Fruit fly (Drosophila melanogaster): ENCODE data around the gene CG14050.

Gene CG14050

dm6 chrX:2296230-2297044, 29.6 kb downstream of the CG14050 start (continued):
- peak; percentile 95 for TF ChIP-seq Meics (GFP tag; optimal IDR thresholded peaks at IDR 0.05)
- TF ChIP-seq CG17802 (tag; optimal IDR thresholded peaks at IDR 0.05), result peak; percentile 68
- TF ChIP-seq pnt (GFP tag; optimal IDR thresholded peaks at IDR 0.05), result peak; percentile 92
- peak; percentile 91 for TF ChIP-seq CG11723 (GFP tag; optimal IDR thresholded peaks at IDR 0.05)
- no peak for TF ChIP-seq CG6272 (GFP tag; IDR thresholded peaks at IDR 0.05)
- no peak for TF ChIP-seq otp (GFP tag; IDR thresholded peaks at IDR 0.05)
- peak; percentile 64; the same call in 1 of the 2 replicates for TF ChIP-seq E2f1 (GFP tag; IDR thresholded peaks at IDR 0.05)
- TF ChIP-seq HHEX (GFP tag; optimal IDR thresholded peaks at IDR 0.05), result peak; percentile 94
- TF ChIP-seq sim (GFP tag; IDR thresholded peaks at IDR 0.05), result no peak
- peak; percentile 67 for TF ChIP-seq Aef1 (GFP tag; IDR thresholded peaks at IDR 0.05)
- TF ChIP-seq Nf-YB (GFP tag; optimal IDR thresholded peaks at IDR 0.05), result peak; percentile 83
- TF ChIP-seq CG4424 (GFP tag; optimal IDR thresholded peaks at IDR 0.05), result peak; percentile 94
- TF ChIP-seq rib (GFP tag; IDR thresholded peaks at IDR 0.05), result no peak
- peak; percentile 92 for TF ChIP-seq NK7.1 (GFP tag; optimal IDR thresholded peaks at IDR 0.05)
- TF ChIP-seq pum (GFP tag; optimal IDR thresholded peaks at IDR 0.05), result peak; percentile 94
- TF ChIP-seq Rx (GFP tag; IDR thresholded peaks at IDR 0.05), result peak; percentile 69
- TF ChIP-seq CG18262 (tag; optimal IDR thresholded peaks at IDR 0.05), result peak; percentile 98
- TF ChIP-seq klu (GFP tag; IDR thresholded peaks at IDR 0.05), result peak; percentile 77
- peak; percentile 93 for TF ChIP-seq Blimp-1 (GFP tag; optimal IDR thresholded peaks at IDR 0.05)
- peak; percentile 84 for TF ChIP-seq slbo (GFP tag; IDR thresholded peaks at IDR 0.05)
- TF ChIP-seq CG9215 (GFP tag; IDR thresholded peaks at IDR 0.05), result peak; percentile 85
- TF ChIP-seq CG6765 (GFP tag; optimal IDR thresholded peaks at IDR 0.05), result peak; percentile 82
- TF ChIP-seq CG10959 (GFP tag; IDR thresholded peaks at IDR 0.05), result peak; percentile 62
- TF ChIP-seq CG4707 (GFP tag; optimal IDR thresholded peaks at IDR 0.05), result peak; percentile 98
- TF ChIP-seq Xbp1 (GFP tag; optimal IDR thresholded peaks at IDR 0.05), result peak; percentile 92
- no peak for TF ChIP-seq CG7271 (tag; optimal IDR thresholded peaks at IDR 0.05)
- peak; percentile 97 for TF ChIP-seq shn (GFP tag; optimal IDR thresholded peaks at IDR 0.05)
- TF ChIP-seq CG11247 (GFP tag; IDR thresholded peaks at IDR 0.05), result peak; percentile 62; the same call in 1 of the 2 replicates
- TF ChIP-seq Side (GFP tag; optimal IDR thresholded peaks at IDR 0.05), result peak; percentile 97
- peak; percentile 86 for TF ChIP-seq CG2202 (tag; optimal IDR thresholded peaks at IDR 0.05)
- peak; percentile 74 for TF ChIP-seq Optix (GFP tag; IDR thresholded peaks at IDR 0.05)
- peak; percentile 63 for TF ChIP-seq MTF-1 (GFP tag; optimal IDR thresholded peaks at IDR 0.05; ENCODE audit: borderline replicate concordance)
- TF ChIP-seq stwl (tag; optimal IDR thresholded peaks at IDR 0.05), result peak; percentile 3
- no peak for TF ChIP-seq CG4360 (GFP tag; IDR thresholded peaks at IDR 0.05)
- peak; percentile 78 for TF ChIP-seq Jarid2 (GFP tag; optimal IDR thresholded peaks at IDR 0.05)
- TF ChIP-seq amos (GFP tag; IDR thresholded peaks at IDR 0.05; ENCODE audit: partially characterized antibody), result peak; percentile 16; the same call in 1 of the 2 replicates
- peak; percentile 73; the same call in 2 of the 3 replicates for TF ChIP-seq ken (GFP tag; IDR thresholded peaks at IDR 0.05)
- TF ChIP-seq Hr39 (optimal IDR thresholded peaks at IDR 0.05), result no peak
- TF ChIP-seq Fer3 (tag; optimal IDR thresholded peaks at IDR 0.05), result peak; percentile 81
- TF ChIP-seq CrebB (tag; optimal IDR thresholded peaks at IDR 0.05), result peak; percentile 87
- peak; percentile 91 for TF ChIP-seq CG33557 (GFP tag; optimal IDR thresholded peaks at IDR 0.05)
- TF ChIP-seq da (GFP tag; optimal IDR thresholded peaks at IDR 0.05), result peak; percentile 89
- TF ChIP-seq pita (GFP tag; optimal IDR thresholded peaks at IDR 0.05), result no peak
- TF ChIP-seq Ravus (GFP tag; IDR thresholded peaks at IDR 0.05), result peak; percentile 48
- TF ChIP-seq mirr (GFP tag; optimal IDR thresholded peaks at IDR 0.05), result peak; percentile 34
- TF ChIP-seq CG18619 (GFP tag; optimal IDR thresholded peaks at IDR 0.05), result peak; percentile 96
- TF ChIP-seq Fer2 (tag; optimal IDR thresholded peaks at IDR 0.05), result peak; percentile 43
- TF ChIP-seq dati (GFP tag; IDR thresholded peaks at IDR 0.05), result no peak
- TF ChIP-seq CG14965 (GFP tag; optimal IDR thresholded peaks at IDR 0.05; ENCODE audit: borderline replicate concordance), result peak; percentile 72
